Worm (Caenorhabditis elegans): ENCODE measurements around the gene F46F2.5.

- no peak for TF ChIP-seq ama-1 (optimal IDR thresholded peaks at IDR 0.05)
- no peak for TF ChIP-seq ama-1 (GFP tag; optimal IDR thresholded peaks at IDR 0.05)
- no peak for TF ChIP-seq F23B12.7 (tag; optimal IDR thresholded peaks at IDR 0.05; ENCODE audit: insufficient read depth)
- TF ChIP-seq B0019.2 (GFP tag; conservative IDR thresholded peaks at IDR 0.05): no peak
- no peak for TF ChIP-seq ets-4 (GFP tag; optimal IDR thresholded peaks at IDR 0.05)
- no peak for TF ChIP-seq xnd-1 (tag; optimal IDR thresholded peaks at IDR 0.05)
- TF ChIP-seq mcd-1 (GFP tag; IDR thresholded peaks at IDR 0.05): no peak
- no peak for TF ChIP-seq madf-10 (tag; optimal IDR thresholded peaks at IDR 0.05)
- TF ChIP-seq ztf-26 (tag; optimal IDR thresholded peaks at IDR 0.05): no peak
- no peak for TF ChIP-seq fkh-3 (tag; optimal IDR thresholded peaks at IDR 0.05)
- no peak for TF ChIP-seq akir-1 (GFP tag; optimal IDR thresholded peaks at IDR 0.05)
These were observed 54.6 kb downstream of the F46F2.5 start, which contains the start of gene glb-28 for ce11 chrX:15317146-15317545.

Measured in whole organism, young adult.